Worm (Caenorhabditis elegans) whole organism, young adult: ENCODE results near the gene spp-19.
A peak's percentile ranks its signal among the peaks of the same experiment; 100 is the strongest.

ENCODE experiments used
- B0035.1 ChIP-seq: sonication (generic microtip); optimal IDR thresholded peaks from 2 replicates; lab custom pipeline; 2016; ENCODE audit warnings: missing genetic modification characterization, mild to moderate bottlenecking, missing compliant biosample characterization, missing genotype, missing genetic modification reagents
- B0336.3 ChIP-seq: fragments of 200-800 bp; sonication (Bioruptor generic); IDR thresholded peaks from 2 replicates; pipeline ENCODE4 v1.3.6; 2022; ENCODE audit warnings: missing genetic modification characterization, missing compliant biosample characterization
- F10E7.11 ChIP-seq: sonication (generic microtip); optimal IDR thresholded peaks from 2 replicates; lab custom pipeline; 2017; ENCODE audit warnings: mild to moderate bottlenecking, missing genetic modification characterization, moderate library complexity, missing compliant biosample characterization
- F37B4.10 ChIP-seq: fragments of 200-800 bp; sonication (Bioruptor generic); IDR thresholded peaks from 2 replicates; pipeline ENCODE4 v1.3.6; 2022; ENCODE audit warnings: missing genetic modification characterization, missing compliant biosample characterization
- F52B5.7 ChIP-seq: sonication (generic microtip); optimal IDR thresholded peaks from 2 replicates; lab custom pipeline; 2016; ENCODE audit warnings: mild to moderate bottlenecking, missing genetic modification characterization, missing compliant biosample characterization
- F57C9.4 ChIP-seq: sonication (generic microtip); optimal IDR thresholded peaks from 2 replicates; lab custom pipeline; 2017; ENCODE audit warnings: mild to moderate bottlenecking, missing genetic modification characterization, missing compliant biosample characterization
- K12H6.12 ChIP-seq: fragments of 200-800 bp; sonication (Bioruptor generic); optimal IDR thresholded peaks from 2 replicates; lab custom pipeline; 2018; ENCODE audit warnings: mild to moderate bottlenecking, missing genetic modification characterization, missing compliant biosample characterization
- T26A5.8 ChIP-seq: sonication (generic microtip); optimal IDR thresholded peaks from 2 replicates; lab custom pipeline; 2016; ENCODE audit warnings: missing genetic modification characterization, missing compliant biosample characterization
- Y67H2A.10 ChIP-seq: fragments of 200-800 bp; sonication (Bioruptor generic); conservative IDR thresholded peaks from 2 replicates; pipeline ENCODE4 v1.3.6; 2022; ENCODE audit warnings: missing genetic modification reagents, missing genetic modification characterization, missing compliant biosample characterization
- ama-1 ChIP-seq, 3 experiments: fragments of 150-350 bp in 1 of 3; sonication (generic microtip) in 2 of 3; optimal IDR thresholded peaks; 2 replicates each; lab custom pipeline; 2014 to 2018; ENCODE audit warnings: missing biosample characterization in 2 of 3, missing genetic modification characterization in 2 of 3, missing genetic modification reagents in 2 of 3
- attf-3 ChIP-seq: fragments of 200-800 bp; sonication (Bioruptor generic); conservative IDR thresholded peaks from 2 replicates; pipeline ENCODE4 v1.3.6; 2022; ENCODE audit warnings: missing genetic modification reagents, missing genetic modification characterization, missing compliant biosample characterization
- attf-5 ChIP-seq: fragments of 200-800 bp; sonication (Bioruptor generic); optimal IDR thresholded peaks from 2 replicates; lab custom pipeline; 2018; ENCODE audit warnings: mild to moderate bottlenecking, missing genetic modification characterization, missing compliant biosample characterization
- cebp-1 ChIP-seq, 2 experiments: fragments of 200-800 bp in 1 of 2; sonication (Bioruptor generic) in 1 of 2; sonication (generic microtip) in 1 of 2; IDR thresholded peaks in 1 of 2; optimal IDR thresholded peaks in 1 of 2; 2 replicates each; pipeline versions ENCODE4 v1.3.6 to Lab custom; 2017 to 2022; ENCODE audit warnings: missing compliant biosample characterization in 2 of 2, missing genetic modification characterization in 2 of 2, mild to moderate bottlenecking in 1 of 2, missing genetic modification reagents in 1 of 2, moderate library complexity in 1 of 2
- ceh-100 ChIP-seq: fragments of 200-800 bp; sonication (Bioruptor generic); IDR thresholded peaks from 2 replicates; pipeline ENCODE4 v1.3.6; 2022; ENCODE audit warnings: missing genetic modification reagents, missing genetic modification characterization, missing compliant biosample characterization
- ceh-91 ChIP-seq: fragments of 200-800 bp; sonication (Bioruptor generic); IDR thresholded peaks from 2 replicates; pipeline ENCODE4 v1.3.6; 2022; ENCODE audit warnings: missing genetic modification reagents, missing genetic modification characterization, missing compliant biosample characterization
- die-1 ChIP-seq: sonication (generic microtip); optimal IDR thresholded peaks from 2 replicates; lab custom pipeline; 2016; ENCODE audit warnings: missing genotype, mild to moderate bottlenecking, missing genetic modification characterization, missing compliant biosample characterization
- dox-1 ChIP-seq: fragments of 200-800 bp; sonication (Bioruptor generic); IDR thresholded peaks from 2 replicates; pipeline ENCODE4 v1.3.6; 2022; ENCODE audit warnings: missing genetic modification reagents, missing genetic modification characterization, missing compliant biosample characterization
- egl-44 ChIP-seq: fragments of 200-800 bp; sonication (Bioruptor generic); IDR thresholded peaks from 2 replicates; pipeline ENCODE4 v1.3.6; 2022; ENCODE audit warnings: missing genetic modification reagents, missing genetic modification characterization, missing compliant biosample characterization
- ekl-4 ChIP-seq: fragments of 200-800 bp; sonication (Bioruptor generic); IDR thresholded peaks from 2 replicates; pipeline ENCODE4 v1.3.6; 2022; ENCODE audit warnings: missing genetic modification reagents, missing genetic modification characterization, missing compliant biosample characterization
- ets-4 ChIP-seq: fragments of 200-800 bp; sonication (Bioruptor generic); optimal IDR thresholded peaks from 2 replicates; lab custom pipeline; 2018; ENCODE audit warnings: mild to moderate bottlenecking, missing genetic modification characterization, missing compliant biosample characterization
- gei-17 ChIP-seq: fragments of 200-800 bp; sonication (Bioruptor generic); optimal IDR thresholded peaks from 2 replicates; lab custom pipeline; 2018; ENCODE audit warnings: mild to moderate bottlenecking, missing genetic modification characterization, missing compliant biosample characterization
- hlh-12 ChIP-seq: sonication (generic microtip); optimal IDR thresholded peaks from 2 replicates; lab custom pipeline; 2016; ENCODE audit warnings: missing genetic modification characterization, missing compliant biosample characterization
- let-607 ChIP-seq, 2 experiments: fragments of 200-800 bp in 1 of 2; sonication (Bioruptor generic) in 1 of 2; sonication (generic microtip) in 1 of 2; optimal IDR thresholded peaks; 2 replicates each; lab custom pipeline; 2016 to 2018; ENCODE audit warnings: mild to moderate bottlenecking in 2 of 2, missing compliant biosample characterization in 2 of 2, missing genetic modification characterization in 2 of 2, moderate library complexity in 2 of 2, missing genotype in 1 of 2
- lin-26 ChIP-seq: fragments of 200-800 bp; sonication (Bioruptor generic); IDR thresholded peaks from 2 replicates; pipeline ENCODE4 v1.3.6; 2022; ENCODE audit warnings: missing genetic modification reagents, missing genetic modification characterization, missing compliant biosample characterization
- lin-54 ChIP-seq: fragments of 200-800 bp; sonication (Bioruptor generic); optimal IDR thresholded peaks from 2 replicates; lab custom pipeline; 2018; ENCODE audit warnings: mild to moderate bottlenecking, missing genetic modification characterization, missing compliant biosample characterization
- lsy-27 ChIP-seq: sonication (generic microtip); optimal IDR thresholded peaks from 2 replicates; lab custom pipeline; 2017; ENCODE audit warnings: missing genetic modification characterization, mild to moderate bottlenecking, missing compliant biosample characterization, antibody characterized with exemption, missing genotype, borderline replicate concordance; ENCODE audit not compliant: insufficient read depth
- madf-3 ChIP-seq: fragments of 200-800 bp; sonication (Bioruptor generic); IDR thresholded peaks from 2 replicates; pipeline ENCODE4 v1.3.6; 2022; ENCODE audit warnings: missing genetic modification reagents, missing genetic modification characterization, missing compliant biosample characterization
- mes-4 ChIP-seq: sonication (generic microtip); optimal IDR thresholded peaks from 2 replicates; lab custom pipeline; 2016; ENCODE audit warnings: missing genotype, missing genetic modification characterization, missing compliant biosample characterization
- nfya-2 ChIP-seq: fragments of 200-800 bp; sonication (Bioruptor generic); IDR thresholded peaks from 2 replicates; pipeline ENCODE4 v1.3.6; 2022; ENCODE audit warnings: missing genetic modification reagents, missing genetic modification characterization, missing compliant biosample characterization
- nhr-120 ChIP-seq: fragments of 200-800 bp; sonication (Bioruptor generic); IDR thresholded peaks from 2 replicates; pipeline ENCODE4 v1.3.6; 2022; ENCODE audit warnings: missing genetic modification characterization, missing compliant biosample characterization
- nhr-179 ChIP-seq: sonication (generic microtip); optimal IDR thresholded peaks from 2 replicates; lab custom pipeline; 2016; ENCODE audit warnings: mild to moderate bottlenecking, missing genetic modification characterization, missing compliant biosample characterization
- nhr-80 ChIP-seq: sonication (generic microtip); optimal IDR thresholded peaks from 2 replicates; lab custom pipeline; 2016; ENCODE audit warnings: missing genetic modification characterization, missing compliant biosample characterization
- pbrm-1 ChIP-seq: fragments of 200-800 bp; sonication (Bioruptor generic); IDR thresholded peaks from 2 replicates; pipeline ENCODE4 v1.3.6; 2022; ENCODE audit warnings: missing genetic modification reagents, missing genetic modification characterization, missing compliant biosample characterization
- pha-4 ChIP-seq: fragments of 150-350 bp; sonication (generic microtip); optimal IDR thresholded peaks from 2 replicates; lab custom pipeline; 2014; ENCODE audit warnings: missing biosample characterization, missing genetic modification reagents, missing genetic modification characterization
- rpc-1 ChIP-seq, 2 experiments: fragments of 150-350 bp in 1 of 2; sonication (generic microtip) in 1 of 2; optimal IDR thresholded peaks; 2 replicates each; lab custom pipeline; 2014 to 2018; ENCODE audit warnings: missing biosample characterization in 1 of 2, missing genetic modification characterization in 1 of 2, missing genetic modification reagents in 1 of 2, missing genotype in 1 of 2
- snpc-1.1 ChIP-seq: sonication (generic microtip); optimal IDR thresholded peaks from 2 replicates; lab custom pipeline; 2017; ENCODE audit warnings: missing genetic modification characterization, mild to moderate bottlenecking, missing compliant biosample characterization, antibody characterized with exemption, moderate library complexity, missing genotype, missing genetic modification reagents; ENCODE audit not compliant: insufficient read depth
- snpc-1.3 ChIP-seq: sonication (generic microtip); optimal IDR thresholded peaks from 2 replicates; lab custom pipeline; 2017; ENCODE audit warnings: missing genetic modification characterization, mild to moderate bottlenecking, missing compliant biosample characterization, antibody characterized with exemption, moderate library complexity, missing genotype, missing genetic modification reagents; ENCODE audit not compliant: insufficient read depth
- snpc-4 ChIP-seq, 5 experiments: fragments of 150-350 bp in 1 of 5; sonication (generic microtip) in 4 of 5; optimal IDR thresholded peaks; 2 replicates each; lab custom pipeline; 2014 to 2018; ENCODE audit warnings: missing genetic modification characterization in 5 of 5, missing biosample characterization in 3 of 5, antibody characterized with exemption in 2 of 5, mild to moderate bottlenecking in 2 of 5, missing compliant biosample characterization in 2 of 5, missing genotype in 2 of 5, moderate library complexity in 2 of 5, missing genetic modification reagents in 1 of 5
- tbp1 ChIP-seq: fragments of 200-800 bp; sonication (Bioruptor generic); optimal IDR thresholded peaks from 2 replicates; lab custom pipeline; 2018; ENCODE audit warnings: mild to moderate bottlenecking, missing genetic modification characterization, missing compliant biosample characterization
- zim-3 ChIP-seq: sonication (generic microtip); optimal IDR thresholded peaks from 2 replicates; lab custom pipeline; 2017; ENCODE audit warnings: mild to moderate bottlenecking, missing genetic modification characterization, moderate library complexity, missing compliant biosample characterization
- ztf-22 ChIP-seq: fragments of 200-800 bp; sonication (Bioruptor generic); optimal IDR thresholded peaks from 2 replicates; lab custom pipeline; 2018; ENCODE audit warnings: mild to moderate bottlenecking, missing genetic modification characterization, moderate library complexity, missing compliant biosample characterization
- ztf-28 ChIP-seq: fragments of 200-800 bp; sonication (Bioruptor generic); IDR thresholded peaks from 2 replicates; pipeline ENCODE4 v1.3.6; 2022; ENCODE audit warnings: missing genetic modification reagents, missing genetic modification characterization, missing compliant biosample characterization

Gene spp-19

DNA sequence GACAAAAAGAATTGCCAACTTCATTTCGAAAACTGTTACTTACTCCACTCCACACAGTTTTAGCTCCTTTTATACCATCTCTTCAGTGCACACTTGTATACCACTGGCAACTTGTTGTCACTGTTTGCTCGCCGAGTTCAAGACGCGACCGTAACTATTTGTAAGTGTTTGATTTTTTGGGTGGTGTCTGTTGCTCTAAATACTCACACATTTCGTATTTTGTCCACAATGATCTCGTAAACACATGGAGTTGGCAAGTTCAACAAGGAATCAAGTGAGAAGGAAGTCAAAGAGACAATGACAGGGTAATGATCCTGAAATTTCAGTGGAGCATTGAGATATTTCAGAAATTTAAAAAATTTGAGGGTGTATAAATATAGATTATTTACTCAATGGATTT lies 28.5 kb downstream of the spp-19 start, which contains the start of gene hpo-26:
Gene hpo-26 (minus strand): TSS at position 31 of the 400 bp plus-strand sequence.
- TF ChIP-seq ekl-4 (GFP tag; lab: Robert Waterston, UW) (no peak), snpc-4 (GFP tag; optimal IDR thresholded peaks at IDR 0.05; lab: Kevin White, UChicago) (no peak), snpc-4 (tag; optimal IDR thresholded peaks at IDR 0.05; lab: Kevin White, UChicago) (no peak), F10E7.11 (no peak)

ce11 chrV:6524757-6525156 lies 36.7 kb downstream of the spp-19 start, which contains the start of gene acs-1:
TSS of gene acs-1 (plus strand) at chrV:6524989.
- peak; percentile 98 for TF ChIP-seq nhr-80 (tag; lab: Kevin White, UChicago)
- TF ChIP-seq ets-4 (GFP tag; lab: Kevin White, UChicago) = peak; percentile 89
- TF ChIP-seq nhr-120 (GFP tag; lab: Robert Waterston, UW) = no peak
- no peak for TF ChIP-seq snpc-1.3 (tag; lab: Kevin White, UChicago)
- no peak for TF ChIP-seq attf-3
- TF ChIP-seq lin-54 = no peak
- no peak for TF ChIP-seq K12H6.12 (tag; lab: Kevin White, UChicago)
- TF ChIP-seq die-1 (tag; lab: Kevin White, UChicago) = no peak
- TF ChIP-seq cebp-1 (GFP tag; IDR thresholded peaks at IDR 0.05; lab: Robert Waterston, UW) = no peak
- TF ChIP-seq cebp-1 (tag; optimal IDR thresholded peaks at IDR 0.05; lab: Kevin White, UChicago) = no peak
- no peak for TF ChIP-seq zim-3 (tag; lab: Kevin White, UChicago)
- TF ChIP-seq nfya-2 (GFP tag; lab: Robert Waterston, UW) = no peak
- TF ChIP-seq lsy-27 = no peak
- peak; percentile 42 for TF ChIP-seq ztf-22 (GFP tag; lab: Kevin White, UChicago)
- TF ChIP-seq nhr-179 = no peak
- TF ChIP-seq B0336.3 (GFP tag; lab: Robert Waterston, UW) = 0 out of 2 replicates have a peak, but pooled peaks have one; percentile 33
- no peak for TF ChIP-seq snpc-4 (GFP tag; optimal IDR thresholded peaks at IDR 0.05; lab: Kevin White, UChicago)
- TF ChIP-seq snpc-4 (tag; optimal IDR thresholded peaks at IDR 0.05; lab: Kevin White, UChicago) = no peak
- no peak for TF ChIP-seq F57C9.4 (tag; lab: Kevin White, UChicago)
- peak; percentile 41 for TF ChIP-seq dox-1 (GFP tag; lab: Robert Waterston, UW)
- no peak for TF ChIP-seq ama-1 (optimal IDR thresholded peaks at IDR 0.05; lab: Kevin White, UChicago)
- no peak for TF ChIP-seq ama-1 (GFP tag; optimal IDR thresholded peaks at IDR 0.05; lab: Kevin White, UChicago)
- no peak for TF ChIP-seq ceh-100 (GFP tag; lab: Robert Waterston, UW)
- TF ChIP-seq T26A5.8 (tag; lab: Kevin White, UChicago) = no peak
- TF ChIP-seq F52B5.7 (tag; lab: Kevin White, UChicago) = no peak
- TF ChIP-seq madf-3 (GFP tag; lab: Robert Waterston, UW) = no peak
- no peak for TF ChIP-seq rpc-1 (optimal IDR thresholded peaks at IDR 0.05; lab: Kevin White, UChicago)
- no peak for TF ChIP-seq rpc-1 (tag; optimal IDR thresholded peaks at IDR 0.05; lab: Kevin White, UChicago)
- no peak for TF ChIP-seq mes-4 (tag; lab: Kevin White, UChicago)
- TF ChIP-seq Y67H2A.10 = no peak

DNA sequence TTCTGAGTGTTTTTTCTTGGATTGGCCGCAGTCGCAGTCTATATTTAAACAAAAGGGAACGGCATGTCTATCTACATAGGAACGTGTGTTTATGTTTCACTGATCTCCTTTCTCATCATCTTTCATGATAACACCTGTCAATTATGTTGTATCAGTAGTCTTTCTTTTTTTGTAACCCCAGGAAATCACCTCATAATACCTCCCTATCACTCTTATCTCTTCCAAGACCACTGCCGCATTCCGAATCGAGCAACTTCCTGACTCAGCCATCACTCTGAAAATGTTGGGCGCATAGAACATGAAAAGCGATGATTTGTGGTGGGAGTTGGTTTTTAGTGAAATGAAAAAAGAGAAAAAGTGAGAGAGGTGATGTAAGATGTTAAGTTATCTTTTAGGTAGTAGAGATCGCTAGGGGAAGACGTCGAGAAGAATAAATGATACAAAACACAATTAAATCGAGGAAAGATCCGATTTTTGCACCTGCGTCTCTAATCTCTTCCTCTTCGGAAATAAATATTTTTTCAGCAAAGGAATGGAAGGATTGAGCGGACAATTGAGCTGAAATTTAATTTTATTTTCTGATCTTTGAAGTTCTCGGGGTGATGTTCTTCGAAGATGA lies 38.5 kb downstream of the spp-19 start:
- TF ChIP-seq hlh-12 (tag; lab: Kevin White, UChicago) (no peak), egl-44 (GFP tag; lab: Robert Waterston, UW) (peak; percentile 49; the same call in 1 of the 2 replicates), lin-26 (GFP tag; lab: Robert Waterston, UW) (no peak), F37B4.10 (GFP tag; lab: Robert Waterston, UW) (no peak), attf-5 (GFP tag; lab: Kevin White, UChicago) (no peak), ztf-28 (GFP tag; lab: Robert Waterston, UW) (no peak), cebp-1 (GFP tag; IDR thresholded peaks at IDR 0.05; lab: Robert Waterston, UW) (no peak), cebp-1 (tag; optimal IDR thresholded peaks at IDR 0.05; lab: Kevin White, UChicago) (peak; percentile 23), F57C9.4 (tag; lab: Kevin White, UChicago) (no peak), B0336.3 (GFP tag; lab: Robert Waterston, UW) (0 out of 2 replicates have a peak, but pooled peaks have one; percentile 16), let-607 (tag; optimal IDR thresholded peaks at IDR 0.05; lab: Kevin White, UChicago) (no peak), tbp1 (GFP tag; lab: Kevin White, UChicago) (peak; percentile 0), snpc-1.1 (tag; lab: Kevin White, UChicago) (no peak), ceh-91 (GFP tag; lab: Robert Waterston, UW) (no peak), B0035.1 (tag; lab: Kevin White, UChicago) (no peak), gei-17 (GFP tag; lab: Kevin White, UChicago) (no peak), pbrm-1 (GFP tag; lab: Robert Waterston, UW) (no peak), ets-4 (GFP tag; lab: Kevin White, UChicago) (peak; percentile 94), pha-4 (tag; lab: Kevin White, UChicago) (no peak), die-1 (tag; lab: Kevin White, UChicago) (no peak)
